Worm (Caenorhabditis elegans): Measurements from ENCODE around the gene nhr-155.

The nhr-155 gene

DNA sequence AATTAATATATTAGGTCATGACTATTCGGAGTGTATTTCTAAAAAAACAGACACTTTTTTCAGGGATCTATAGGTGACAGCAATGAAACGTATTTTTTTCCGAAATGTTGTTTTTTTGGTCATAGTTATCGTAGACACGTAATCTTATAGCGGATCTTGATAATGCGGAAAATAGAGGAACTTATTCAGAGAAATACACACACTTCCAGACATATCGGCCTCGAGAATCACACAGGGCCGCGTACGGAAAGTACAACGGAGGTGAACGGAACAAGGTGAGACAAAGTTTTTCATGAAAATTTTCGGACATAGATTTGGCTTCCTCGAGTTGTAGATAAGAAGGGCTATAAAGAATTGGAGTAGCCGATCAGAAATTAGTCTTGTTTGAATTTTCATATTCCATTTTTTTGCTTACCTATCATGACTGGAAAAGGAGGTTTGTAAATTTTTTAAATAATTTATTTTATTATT lies at the start of gene nhr-155:
Gene nhr-155 (plus strand): TSS at position 421 of the 471 bp plus-strand sequence.
- TF ChIP-seq elt-1 (tag; optimal IDR thresholded peaks at IDR 0.05) (peak; percentile 95), nhr-23 (tag; optimal IDR thresholded peaks at IDR 0.05) (peak; percentile 26), sma-9 (GFP tag; optimal IDR thresholded peaks at IDR 0.05) (peak; percentile 81), sma-9 (tag; optimal IDR thresholded peaks at IDR 0.05) (no peak), elt-3 (tag; optimal IDR thresholded peaks at IDR 0.05) (no peak), ceh-16 (tag; optimal IDR thresholded peaks at IDR 0.05) (peak; percentile 30)

DNA sequence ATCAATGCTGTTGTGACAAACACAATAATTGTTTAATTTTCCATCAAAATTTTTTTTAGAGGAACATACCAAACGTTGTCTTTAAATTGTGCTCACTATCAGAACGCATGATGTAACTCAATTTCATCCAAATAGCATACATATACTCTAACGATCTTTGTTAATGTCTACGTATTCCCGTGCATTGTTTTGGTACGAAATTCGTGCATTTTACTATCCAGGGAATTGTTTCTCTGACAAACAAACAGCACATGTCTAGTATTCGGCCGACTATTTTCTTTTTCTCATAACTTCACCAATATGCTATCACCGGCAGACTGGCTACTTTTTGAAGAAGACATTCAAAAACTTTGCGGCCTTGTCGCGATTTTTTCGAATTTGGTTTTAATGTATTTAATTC lies 47.8 kb upstream of the nhr-155 start, which contains the start of gene str-196:
Gene str-196 (plus strand): TSS at position 301 of the 400 bp plus-strand sequence.
- TF ChIP-seq blmp-1 (tag; optimal IDR thresholded peaks at IDR 0.05; ENCODE audit: insufficient read depth) = no peak
- no peak for TF ChIP-seq ztf-1 (GFP tag; conservative IDR thresholded peaks at IDR 0.05)
- TF ChIP-seq ceh-16 (tag; optimal IDR thresholded peaks at IDR 0.05) = no peak
- TF ChIP-seq C34F6.9 (tag; optimal IDR thresholded peaks at IDR 0.05) = no peak
- no peak for TF ChIP-seq ZK546.5 (tag; optimal IDR thresholded peaks at IDR 0.05)
- TF ChIP-seq zag-1 (tag; optimal IDR thresholded peaks at IDR 0.05) = no peak
- TF ChIP-seq R02D3.7 (tag; optimal IDR thresholded peaks at IDR 0.05) = no peak
- no peak for TF ChIP-seq lin-39 (tag; optimal IDR thresholded peaks at IDR 0.05)
- no peak for TF ChIP-seq lin-13 (GFP tag; optimal IDR thresholded peaks at IDR 0.05)
- no peak for TF ChIP-seq sma-3 (GFP tag; optimal IDR thresholded peaks at IDR 0.05)
- TF ChIP-seq nhr-12 (tag; optimal IDR thresholded peaks at IDR 0.05) = no peak
- TF ChIP-seq unc-39 (tag; optimal IDR thresholded peaks at IDR 0.05) = no peak

DNA sequence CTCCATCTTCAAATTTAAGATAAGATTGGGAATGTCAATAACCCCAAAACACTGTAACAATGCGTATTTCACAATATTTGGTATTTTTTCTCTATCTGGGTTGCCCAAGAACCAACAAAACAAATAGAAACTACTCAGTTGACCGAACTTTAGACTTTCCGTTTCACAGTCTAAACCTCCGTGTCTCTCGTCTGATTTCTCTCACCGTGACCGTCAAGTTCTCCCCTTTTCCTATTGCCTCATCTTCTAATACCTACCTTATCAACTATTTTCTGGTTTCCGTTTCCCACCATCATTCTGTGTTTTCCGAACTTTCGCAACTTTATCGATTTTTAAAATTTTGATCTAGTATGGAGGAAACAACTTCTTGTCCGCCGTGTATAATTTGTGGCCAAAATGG lies 45.0 kb upstream of the nhr-155 start, which contains the start of gene nhr-131:
Gene nhr-131 (plus strand): TSS at position 87 of the 400 bp plus-strand sequence.
- TF ChIP-seq nhr-129 (tag; optimal IDR thresholded peaks at IDR 0.05) = peak; percentile 48
- TF ChIP-seq lin-13 (GFP tag; optimal IDR thresholded peaks at IDR 0.05) = no peak
- no peak for TF ChIP-seq ceh-16 (tag; optimal IDR thresholded peaks at IDR 0.05)
- TF ChIP-seq unc-62 (GFP tag; optimal IDR thresholded peaks at IDR 0.05) = no peak
- peak; percentile 20 for TF ChIP-seq gmeb-1 (tag; optimal IDR thresholded peaks at IDR 0.05)
- TF ChIP-seq skn-1 (tag; optimal IDR thresholded peaks at IDR 0.05) = no peak
- peak; percentile 73 for TF ChIP-seq sma-9 (GFP tag; optimal IDR thresholded peaks at IDR 0.05)
- TF ChIP-seq sma-9 (tag; optimal IDR thresholded peaks at IDR 0.05) = no peak
- TF ChIP-seq Y55F3AM.14 (GFP tag; optimal IDR thresholded peaks at IDR 0.05) = no peak
- peak; percentile 72 for TF ChIP-seq fos-1 (tag; optimal IDR thresholded peaks at IDR 0.05)
- peak; percentile 27 for TF ChIP-seq crh-2 (tag; optimal IDR thresholded peaks at IDR 0.05)
- no peak for TF ChIP-seq snpc-4 (tag; optimal IDR thresholded peaks at IDR 0.05)

DNA sequence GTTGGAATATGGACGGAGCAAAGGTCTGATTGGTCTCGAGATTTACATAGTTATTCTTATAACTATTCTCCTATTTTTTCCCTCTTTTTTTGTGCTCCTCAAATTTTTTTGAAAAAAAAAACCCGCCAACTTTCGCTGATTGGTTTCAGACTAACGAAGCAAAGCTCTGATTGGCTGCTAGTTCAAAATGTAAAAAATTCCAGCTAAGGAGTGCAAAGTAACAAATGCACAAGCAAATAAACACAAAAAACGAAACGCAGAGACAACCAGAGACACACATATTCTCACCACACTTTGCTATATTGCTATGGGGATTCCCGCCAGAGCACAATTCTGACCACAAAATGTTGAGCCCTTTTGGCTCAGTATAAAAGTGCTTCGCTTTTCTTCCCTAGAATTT lies 41.9 kb upstream of the nhr-155 start, which contains the start of gene T01G6.1:
Gene T01G6.1 (plus strand): TSS at position 301 of the 400 bp plus-strand sequence.
- TF ChIP-seq F13H6.1 (tag; optimal IDR thresholded peaks at IDR 0.05) (no peak), lin-13 (GFP tag; optimal IDR thresholded peaks at IDR 0.05) (no peak)

DNA sequence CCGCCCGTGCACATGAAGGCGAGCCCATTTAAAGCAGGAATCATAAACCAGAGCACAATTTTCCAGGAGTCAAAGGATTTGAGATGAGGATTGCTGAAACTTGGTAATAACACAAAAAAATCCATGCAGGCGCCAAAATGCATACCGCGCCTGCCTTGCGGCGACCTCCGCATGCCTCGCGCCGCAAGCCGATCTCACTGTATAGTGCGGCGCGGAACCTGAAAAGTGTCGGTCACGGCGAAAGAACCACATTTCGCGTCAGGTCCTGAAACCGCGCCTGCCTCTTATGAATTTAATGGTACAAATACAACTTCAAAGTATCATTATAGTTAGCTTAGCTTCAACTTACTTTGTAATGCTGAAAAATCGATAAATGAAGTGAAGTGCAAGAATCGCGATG lies 38.7 kb upstream of the nhr-155 start:
- TF ChIP-seq nhr-21 (tag; optimal IDR thresholded peaks at IDR 0.05) (no peak), lsy-2 (tag; optimal IDR thresholded peaks at IDR 0.05) (no peak), gmeb-1 (tag; optimal IDR thresholded peaks at IDR 0.05) (no peak), peb-1 (tag; optimal IDR thresholded peaks at IDR 0.05) (no peak), sem-4 (tag; optimal IDR thresholded peaks at IDR 0.05) (no peak), nhr-77 (tag; optimal IDR thresholded peaks at IDR 0.05) (no peak), crh-2 (tag; optimal IDR thresholded peaks at IDR 0.05) (no peak), nhr-237 (tag; optimal IDR thresholded peaks at IDR 0.05) (no peak), alr-1 (tag; optimal IDR thresholded peaks at IDR 0.05) (no peak), nhr-25 (tag; optimal IDR thresholded peaks at IDR 0.05) (no peak)

DNA sequence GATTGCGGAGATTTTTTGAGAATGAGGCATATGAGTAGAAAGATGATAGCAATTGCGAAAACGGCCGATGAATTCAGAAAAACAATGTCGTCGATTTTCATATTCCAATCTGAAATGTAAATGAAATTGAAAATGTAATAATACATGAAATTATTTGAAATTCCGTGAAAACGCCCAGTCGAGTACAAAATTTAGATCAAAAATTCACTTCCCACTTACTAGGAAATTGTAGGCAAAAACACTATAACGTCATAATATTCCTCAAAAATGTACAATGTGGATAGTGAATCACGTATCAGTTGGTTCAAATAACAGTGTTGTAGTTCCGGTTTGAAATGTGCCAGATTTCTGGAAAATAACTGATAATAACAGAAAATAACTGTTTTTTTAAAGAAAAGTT lies 38.0 kb upstream of the nhr-155 start, which contains the start of gene str-256:
Gene str-256 (minus strand): TSS at position 101 of the 400 bp plus-strand sequence.
- no peak for TF ChIP-seq nhr-77 (tag; optimal IDR thresholded peaks at IDR 0.05)
- no peak for TF ChIP-seq ztf-11 (tag; optimal IDR thresholded peaks at IDR 0.05)
- no peak for TF ChIP-seq zag-1 (tag; optimal IDR thresholded peaks at IDR 0.05)
- TF ChIP-seq alr-1 (tag; optimal IDR thresholded peaks at IDR 0.05) = no peak
- TF ChIP-seq lin-11 (tag; optimal IDR thresholded peaks at IDR 0.05) = no peak
- no peak for TF ChIP-seq dmd-4 (tag; optimal IDR thresholded peaks at IDR 0.05)
- no peak for TF ChIP-seq nhr-12 (tag; optimal IDR thresholded peaks at IDR 0.05)
- TF ChIP-seq F13H6.1 (tag; optimal IDR thresholded peaks at IDR 0.05) = no peak
